Worm (Caenorhabditis elegans): Measurements from ENCODE around the gene F44E2.3.

The F44E2.3 gene

DNA sequence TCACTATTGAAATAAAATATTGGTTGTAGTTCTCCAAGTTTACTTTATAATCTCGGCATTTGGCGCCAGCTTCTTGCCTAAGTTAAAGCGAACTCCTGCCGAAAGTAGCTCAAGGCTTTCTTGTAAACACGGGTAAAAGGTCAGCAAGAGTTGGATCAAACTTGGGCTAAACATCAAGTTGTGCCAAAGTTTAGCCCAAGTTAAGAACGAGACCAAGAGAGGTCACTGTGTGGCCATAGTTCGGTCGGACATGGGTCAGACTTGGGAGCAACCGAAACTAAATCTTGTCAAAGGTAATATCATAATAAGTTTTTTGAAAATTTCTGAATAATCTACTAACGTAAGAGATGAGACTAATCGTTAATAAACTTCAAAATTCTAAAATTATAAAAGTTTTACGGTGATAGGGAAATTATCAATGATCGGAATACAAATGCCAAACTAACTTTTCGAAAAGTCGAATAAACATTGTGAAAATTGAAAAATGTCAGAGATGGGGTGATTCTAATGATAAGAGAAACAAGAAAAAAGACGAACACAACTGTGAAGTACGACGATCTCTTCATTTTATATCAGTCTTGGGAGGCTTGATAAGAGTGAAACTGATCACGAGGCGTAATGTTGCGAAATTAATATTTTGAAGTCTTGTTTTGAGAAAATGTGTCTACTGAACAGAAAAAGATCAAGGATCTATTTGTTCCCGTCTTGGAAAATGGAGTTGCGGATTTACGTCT is 39.0 kb upstream of the F44E2.3 start:
- no peak for TF ChIP-seq hlh-15 (tag; optimal IDR thresholded peaks at IDR 0.05)
- peak; percentile 17 for TF ChIP-seq elt-2 (tag; optimal IDR thresholded peaks at IDR 0.05)
- no peak for TF ChIP-seq pha-4 (tag; optimal IDR thresholded peaks at IDR 0.05)
- no peak for TF ChIP-seq hlh-6 (tag; optimal IDR thresholded peaks at IDR 0.05)
- no peak for TF ChIP-seq madf-2 (tag; optimal IDR thresholded peaks at IDR 0.05)

ce11 chrIII:8866983-8867842 is 38.1 kb upstream of the F44E2.3 start:
- TF ChIP-seq pros-1 (tag; optimal IDR thresholded peaks at IDR 0.05) (no peak), K09A11.1 (tag; optimal IDR thresholded peaks at IDR 0.05; ENCODE audit: insufficient read depth) (no peak), pha-2 (tag; optimal IDR thresholded peaks at IDR 0.05) (no peak), nfya-1 (tag; optimal IDR thresholded peaks at IDR 0.05) (no peak), gmeb-2 (tag; optimal IDR thresholded peaks at IDR 0.05) (no peak), zip-5 (tag; optimal IDR thresholded peaks at IDR 0.05) (no peak), ceh-2 (tag; optimal IDR thresholded peaks at IDR 0.05) (no peak), sdc-2 (tag; optimal IDR thresholded peaks at IDR 0.05) (no peak), K02D7.2 (tag; optimal IDR thresholded peaks at IDR 0.05) (no peak), fax-1 (tag; optimal IDR thresholded peaks at IDR 0.05) (no peak), Y22D7AL.16 (tag; optimal IDR thresholded peaks at IDR 0.05) (no peak), dve-1 (tag; optimal IDR thresholded peaks at IDR 0.05) (no peak), odd-2 (tag; optimal IDR thresholded peaks at IDR 0.05) (no peak), ceh-6 (GFP tag; optimal IDR thresholded peaks at IDR 0.05) (no peak), tbx-7 (tag; optimal IDR thresholded peaks at IDR 0.05) (no peak)

DNA sequence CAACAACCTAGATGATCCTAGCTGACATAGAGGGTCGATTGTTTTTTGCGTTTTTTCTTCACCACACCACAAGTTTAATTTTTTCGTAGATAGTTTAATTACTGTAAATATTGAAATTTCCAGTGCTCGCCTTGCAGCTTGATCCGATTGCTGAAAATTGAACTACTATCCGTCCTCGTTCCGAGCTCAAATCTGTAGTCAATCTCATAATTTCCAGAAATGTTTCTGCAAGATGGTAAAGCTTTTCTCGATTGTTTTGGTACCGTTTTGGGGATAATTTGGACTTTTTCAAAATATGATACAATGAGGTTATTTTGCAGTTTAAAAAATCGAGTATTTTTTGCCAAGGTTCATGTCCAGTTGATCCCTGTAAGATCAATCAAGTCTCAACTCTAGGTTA is 36.9 kb upstream of the F44E2.3 start:
- TF ChIP-seq elt-4 (tag; optimal IDR thresholded peaks at IDR 0.05) = no peak
- TF ChIP-seq sox-4 (tag; optimal IDR thresholded peaks at IDR 0.05) = no peak
- TF ChIP-seq nhr-11 (tag; optimal IDR thresholded peaks at IDR 0.05) = no peak
- TF ChIP-seq pag-3 (tag; optimal IDR thresholded peaks at IDR 0.05; ENCODE audit: borderline replicate concordance) = no peak
- no peak for TF ChIP-seq hlh-13 (GFP tag; optimal IDR thresholded peaks at IDR 0.05)
- TF ChIP-seq pqm-1 (tag; optimal IDR thresholded peaks at IDR 0.05) = no peak
- no peak for TF ChIP-seq ztf-16 (tag; optimal IDR thresholded peaks at IDR 0.05)

DNA sequence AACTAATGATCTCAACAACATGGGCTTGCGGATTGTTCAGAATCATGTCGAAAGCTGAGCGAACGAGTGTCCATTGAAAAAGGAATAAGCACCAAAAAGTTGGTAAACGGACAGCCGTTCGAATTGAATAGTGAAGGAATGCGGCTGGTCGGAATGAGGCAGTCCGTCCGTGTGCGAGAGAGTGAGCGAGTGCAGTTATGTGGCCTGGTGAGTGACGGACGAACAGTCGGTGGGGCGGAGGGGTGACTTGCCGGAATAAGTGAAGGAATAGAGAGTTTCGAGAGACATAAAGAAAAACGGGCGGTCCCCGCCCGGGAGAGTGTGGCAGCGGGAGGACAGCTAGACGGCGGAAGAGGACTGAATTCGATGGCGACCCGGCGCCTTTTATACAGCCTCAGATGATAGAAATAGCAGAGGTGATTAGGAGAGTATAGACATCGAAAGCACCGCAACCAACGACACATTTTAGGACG is 36.2 kb upstream of the F44E2.3 start:
- peak; percentile 65 for TF ChIP-seq dmd-4 (tag; optimal IDR thresholded peaks at IDR 0.05; ENCODE audit: borderline replicate concordance)
- no peak for TF ChIP-seq pqm-1 (tag; optimal IDR thresholded peaks at IDR 0.05)
- TF ChIP-seq ceh-2 (tag; optimal IDR thresholded peaks at IDR 0.05) = no peak
- TF ChIP-seq lim-6 (tag; optimal IDR thresholded peaks at IDR 0.05) = no peak
- TF ChIP-seq ceh-31 (tag; optimal IDR thresholded peaks at IDR 0.05) = peak; percentile 68
- no peak for TF ChIP-seq elt-4 (tag; optimal IDR thresholded peaks at IDR 0.05)
- no peak for TF ChIP-seq unc-42 (tag; optimal IDR thresholded peaks at IDR 0.05)
- TF ChIP-seq ceh-18 (tag; optimal IDR thresholded peaks at IDR 0.05) = peak; percentile 88
- TF ChIP-seq nhr-11 (tag; optimal IDR thresholded peaks at IDR 0.05) = no peak
- no peak for TF ChIP-seq dve-1 (tag; optimal IDR thresholded peaks at IDR 0.05)
- TF ChIP-seq C38D4.7 (GFP tag; optimal IDR thresholded peaks at IDR 0.05) = peak; percentile 10
- peak; percentile 13 for TF ChIP-seq ama-1 (optimal IDR thresholded peaks at IDR 0.05)
- no peak for TF ChIP-seq hlh-15 (tag; optimal IDR thresholded peaks at IDR 0.05)
- no peak for TF ChIP-seq zip-5 (tag; optimal IDR thresholded peaks at IDR 0.05)
- no peak for TF ChIP-seq fkh-10 (GFP tag; optimal IDR thresholded peaks at IDR 0.05)
- TF ChIP-seq hlh-30 (tag; optimal IDR thresholded peaks at IDR 0.05; ENCODE audit: insufficient read depth) = no peak
- TF ChIP-seq unc-3 (GFP tag; conservative IDR thresholded peaks at IDR 0.05) = no peak
- no peak for TF ChIP-seq unc-3 (tag; optimal IDR thresholded peaks at IDR 0.05)
- peak; percentile 35 for TF ChIP-seq ceh-30 (tag; optimal IDR thresholded peaks at IDR 0.05)
- no peak for TF ChIP-seq ahr-1 (tag; optimal IDR thresholded peaks at IDR 0.05)
- TF ChIP-seq ceh-34 (tag; optimal IDR thresholded peaks at IDR 0.05) = peak; percentile 72
- TF ChIP-seq F13H6.1 (tag; optimal IDR thresholded peaks at IDR 0.05) = peak; percentile 41
- no peak for TF ChIP-seq hlh-13 (GFP tag; optimal IDR thresholded peaks at IDR 0.05)
- TF ChIP-seq ceh-19 (GFP tag; optimal IDR thresholded peaks at IDR 0.05) = no peak
- peak; percentile 3 for TF ChIP-seq fkh-6 (tag; optimal IDR thresholded peaks at IDR 0.05)
- TF ChIP-seq nhr-232 (tag; optimal IDR thresholded peaks at IDR 0.05) = no peak
- no peak for TF ChIP-seq madf-2 (tag; optimal IDR thresholded peaks at IDR 0.05)
